Worm (Caenorhabditis elegans) whole organism, L1 larva: ENCODE measurements around the gene C54E4.4.

Experiments used
- jun-1 ChIP-seq: fragments of 150-350 bp; optimal IDR thresholded peaks from 2 replicates; lab custom pipeline; 2014; ENCODE audit warnings: missing biosample characterization, missing genetic modification reagents, missing genetic modification characterization
- mep-1 ChIP-seq: fragments of 150-350 bp; optimal IDR thresholded peaks from 2 replicates; lab custom pipeline; 2014; ENCODE audit warnings: missing biosample characterization, missing genetic modification characterization
- nhr-90 ChIP-seq: sonication (generic microtip); optimal IDR thresholded peaks from 2 replicates; lab custom pipeline; 2016; ENCODE audit warnings: mild to moderate bottlenecking, missing genetic modification characterization, missing compliant biosample characterization; ENCODE audit not compliant: poor library complexity

ce11 chrIV:2111300-2111874, 57.0 kb downstream of the C54E4.4 start, which contains the start of gene che-6:
- no peak for TF ChIP-seq jun-1
- no peak for TF ChIP-seq mep-1
- no peak for TF ChIP-seq nhr-90 (tag; lab: Kevin White, UChicago)
